Worm (Caenorhabditis elegans): ENCODE results near the gene F19B6.10.

F19B6.10 gene

ce11 chrIV:12330840-12331359 is 6.1 kb upstream of the F19B6.10 start, which contains the start of gene ufd-1 (continued):
- TF ChIP-seq attf-5 (GFP tag; optimal IDR thresholded peaks at IDR 0.05) (peak; percentile 3), snpc-4 (GFP tag; optimal IDR thresholded peaks at IDR 0.05) (no peak), snpc-4 (tag; optimal IDR thresholded peaks at IDR 0.05) (peak in 1 of 4 experiments; percentile 30), Y79H2A.3 (GFP tag; conservative IDR thresholded peaks at IDR 0.05) (0 out of 2 replicates have a peak, but pooled peaks have one; percentile 19)

ce11 chrIV:12334142-12334541 is 2.9 kb upstream of the F19B6.10 start:
- TF ChIP-seq ztf-18 (tag; optimal IDR thresholded peaks at IDR 0.05) (no peak), ceh-79 (tag; optimal IDR thresholded peaks at IDR 0.05) (no peak), nhr-80 (tag; optimal IDR thresholded peaks at IDR 0.05) (peak; percentile 73), nhr-120 (GFP tag; IDR thresholded peaks at IDR 0.05) (no peak), F55B11.4 (tag; optimal IDR thresholded peaks at IDR 0.05; ENCODE audit: borderline replicate concordance, insufficient read depth) (no peak), snpc-3.4 (tag; optimal IDR thresholded peaks at IDR 0.05) (no peak), K11D2.4 (GFP tag; IDR thresholded peaks at IDR 0.05) (no peak), F10E7.11 (tag; optimal IDR thresholded peaks at IDR 0.05) (no peak), F33H1.4 (GFP tag; IDR thresholded peaks at IDR 0.05) (no peak), F49E8.2 (tag; optimal IDR thresholded peaks at IDR 0.05; ENCODE audit: insufficient read depth) (no peak), mxl-1 (tag; optimal IDR thresholded peaks at IDR 0.05) (no peak), T07F8.4 (tag; optimal IDR thresholded peaks at IDR 0.05) (no peak), zfh-2 (GFP tag; conservative IDR thresholded peaks at IDR 0.05) (no peak), dpl-1 (GFP tag; optimal IDR thresholded peaks at IDR 0.05) (no peak), atf-7 (tag; optimal IDR thresholded peaks at IDR 0.05) (no peak), tbx-9 (tag; optimal IDR thresholded peaks at IDR 0.05; ENCODE audit: borderline replicate concordance) (no peak), ztf-25 (GFP tag; IDR thresholded peaks at IDR 0.05) (no peak), hmg-1.2 (GFP tag; IDR thresholded peaks at IDR 0.05) (0 out of 2 replicates have a peak, but pooled peaks have one; percentile 4), sptf-2 (GFP tag; optimal IDR thresholded peaks at IDR 0.05) (no peak), nfya-1 (tag; optimal IDR thresholded peaks at IDR 0.05; ENCODE audit: borderline replicate concordance, insufficient read depth) (no peak), ceh-27 (GFP tag; optimal IDR thresholded peaks at IDR 0.05) (no peak), madf-6 (GFP tag; IDR thresholded peaks at IDR 0.05) (0 out of 2 replicates have a peak, but pooled peaks have one; percentile 1), dox-1 (GFP tag; IDR thresholded peaks at IDR 0.05) (peak; percentile 29; the same call in 1 of the 2 replicates), ceh-100 (GFP tag; IDR thresholded peaks at IDR 0.05) (no peak), mel-28 (tag; optimal IDR thresholded peaks at IDR 0.05; ENCODE audit: borderline replicate concordance) (no peak), lsy-27 (tag; optimal IDR thresholded peaks at IDR 0.05; ENCODE audit: borderline replicate concordance, insufficient read depth) (no peak), T26A5.8 (tag; optimal IDR thresholded peaks at IDR 0.05) (no peak), madf-3 (GFP tag; IDR thresholded peaks at IDR 0.05) (no peak), hmg-20 (GFP tag; IDR thresholded peaks at IDR 0.05) (no peak), athp-1 (tag; optimal IDR thresholded peaks at IDR 0.05) (no peak), let-607 (tag; optimal IDR thresholded peaks at IDR 0.05) (no peak), nfya-2 (GFP tag; IDR thresholded peaks at IDR 0.05) (no peak)

ce11 chrIV:12334708-12335107 is 2.3 kb upstream of the F19B6.10 start:
- TF ChIP-seq B0019.2 (GFP tag; conservative IDR thresholded peaks at IDR 0.05) (0 out of 2 replicates have a peak, but pooled peaks have one; percentile 18), snpc-4 (GFP tag; optimal IDR thresholded peaks at IDR 0.05) (no peak), snpc-4 (tag; optimal IDR thresholded peaks at IDR 0.05) (no peak), C17E4.6 (GFP tag; IDR thresholded peaks at IDR 0.05) (no peak), efl-1 (GFP tag; optimal IDR thresholded peaks at IDR 0.05) (peak; percentile 37), mcd-1 (GFP tag; IDR thresholded peaks at IDR 0.05) (no peak), ccch-3 (GFP tag; optimal IDR thresholded peaks at IDR 0.05) (no peak), mes-4 (tag; optimal IDR thresholded peaks at IDR 0.05) (no peak), Y53F4B.3 (GFP tag; IDR thresholded peaks at IDR 0.05) (no peak), sdz-38 (tag; optimal IDR thresholded peaks at IDR 0.05) (no peak), ceh-27 (GFP tag; optimal IDR thresholded peaks at IDR 0.05) (no peak), madf-3 (GFP tag; IDR thresholded peaks at IDR 0.05) (no peak), lin-35 (GFP tag; optimal IDR thresholded peaks at IDR 0.05) (peak in 1 of 3 experiments; percentile 25), F22D6.2 (tag; optimal IDR thresholded peaks at IDR 0.05) (no peak), egl-44 (GFP tag; IDR thresholded peaks at IDR 0.05) (no peak), nhr-120 (GFP tag; IDR thresholded peaks at IDR 0.05) (no peak)

All from whole organism, young adult.